Fruit fly (Drosophila melanogaster) whole organism, adult: ENCODE measurements around the gene CG11617.
A peak's percentile ranks its signal among the peaks of the same experiment; 100 is the strongest.

ENCODE experiments used
- CG12768 ChIP-seq: fragments of 200-800 bp; sonication (Bioruptor generic); optimal IDR thresholded peaks from 2 replicates; lab custom pipeline; 2017; ENCODE audit warnings: missing biosample characterization, missing genetic modification characterization, mild to moderate bottlenecking, moderate library complexity, missing genetic modification reagents
- CG7101 ChIP-seq: fragments of 200-800 bp; sonication (Bioruptor generic); optimal IDR thresholded peaks from 2 replicates; lab custom pipeline; 2018; ENCODE audit warnings: missing biosample characterization, mild to moderate bottlenecking, missing genetic modification characterization, moderate library complexity
- Mnt ChIP-seq: fragments of 200-800 bp; sonication (Bioruptor generic); optimal IDR thresholded peaks from 2 replicates; lab custom pipeline; 2016; ENCODE audit warnings: missing biosample characterization, mild to moderate bottlenecking, missing genetic modification characterization
- tj ChIP-seq: fragments of 200-800 bp; sonication (Bioruptor generic); optimal IDR thresholded peaks from 3 replicates; lab custom pipeline; 2017; ENCODE audit warnings: missing biosample characterization, mild to moderate bottlenecking, missing genetic modification characterization, moderate library complexity

- TF ChIP-seq CG12768 (GFP tag; lab: Kevin White, UChicago) (peak; percentile 28), Mnt (GFP tag; lab: Kevin White, UChicago) (peak; percentile 32), tj (peak; percentile 25), CG7101 (peak; percentile 21)
These were observed 42.1 kb upstream of the CG11617 start for dm6 chr2L:249048-249825.
